Worm (Caenorhabditis elegans) whole organism, mixed stage, embryonic: ENCODE measurements around the gene xbx-9.

Experiments
- M03D4.4 ChIP-seq: sonication (generic microtip); optimal IDR thresholded peaks from 2 replicates; lab custom pipeline; 2017; ENCODE audit warnings: mild to moderate bottlenecking, missing genetic modification characterization, missing compliant biosample characterization
- bed-3 ChIP-seq: fragments of 200-800 bp; sonication (Bioruptor generic); optimal IDR thresholded peaks from 3 replicates; lab custom pipeline; 2018; ENCODE audit warnings: mild to moderate bottlenecking, missing genetic modification characterization, moderate library complexity, missing compliant biosample characterization
- ces-1 ChIP-seq: fragments of 150-350 bp; optimal IDR thresholded peaks from 2 replicates; lab custom pipeline; 2014; ENCODE audit warnings: missing biosample characterization, missing genetic modification reagents, missing genetic modification characterization
- drap-1 ChIP-seq: fragments of 200-800 bp; sonication (Bioruptor generic); optimal IDR thresholded peaks from 3 replicates; lab custom pipeline; 2018; ENCODE audit warnings: mild to moderate bottlenecking, missing genetic modification characterization, missing compliant biosample characterization
- elt-1 ChIP-seq: sonication (generic microtip); optimal IDR thresholded peaks from 2 replicates; lab custom pipeline; 2017; ENCODE audit warnings: missing genetic modification characterization, mild to moderate bottlenecking, missing compliant biosample characterization, antibody characterized with exemption, moderate library complexity, borderline replicate concordance; ENCODE audit not compliant: insufficient read depth
- flh-1 ChIP-seq: fragments of 200-800 bp; sonication (Bioruptor generic); optimal IDR thresholded peaks from 2 replicates; lab custom pipeline; 2018; ENCODE audit warnings: mild to moderate bottlenecking, missing genetic modification characterization, moderate library complexity, missing compliant biosample characterization
- ham-2 ChIP-seq: fragments of 200-800 bp; sonication (Bioruptor generic); optimal IDR thresholded peaks from 2 replicates; lab custom pipeline; 2018; ENCODE audit warnings: mild to moderate bottlenecking, missing genetic modification characterization, missing compliant biosample characterization
- lin-13 ChIP-seq: fragments of 150-350 bp; optimal IDR thresholded peaks from 2 replicates; lab custom pipeline; 2014; ENCODE audit warnings: missing biosample characterization, missing genetic modification characterization
- lin-32 ChIP-seq: fragments of 200-800 bp; sonication (Bioruptor generic); optimal IDR thresholded peaks from 2 replicates; lab custom pipeline; 2018; ENCODE audit warnings: mild to moderate bottlenecking, missing genetic modification characterization, missing compliant biosample characterization
- mab-5 ChIP-seq: fragments of 150-350 bp; optimal IDR thresholded peaks from 2 replicates; lab custom pipeline; 2014; ENCODE audit warnings: missing biosample characterization, missing genetic modification characterization
- nhr-2 ChIP-seq: fragments of 150-350 bp; optimal IDR thresholded peaks from 2 replicates; lab custom pipeline; 2014; ENCODE audit warnings: missing biosample characterization, missing genetic modification characterization
- pha-4 ChIP-seq: fragments of 150-350 bp; optimal IDR thresholded peaks from 2 replicates; lab custom pipeline; 2018; ENCODE audit warnings: missing biosample characterization, missing genetic modification reagents, missing genetic modification characterization
- sem-2 ChIP-seq: fragments of 200-800 bp; sonication (Bioruptor generic); optimal IDR thresholded peaks from 2 replicates; lab custom pipeline; 2018; ENCODE audit warnings: mild to moderate bottlenecking, missing genetic modification characterization, missing compliant biosample characterization
- snpc-4 ChIP-seq: fragments of 150-350 bp; optimal IDR thresholded peaks from 2 replicates; lab custom pipeline; 2014; ENCODE audit warnings: missing biosample characterization, missing genetic modification characterization
- unc-39 ChIP-seq: fragments of 150-350 bp; optimal IDR thresholded peaks from 2 replicates; lab custom pipeline; 2014; ENCODE audit warnings: missing biosample characterization, missing genetic modification characterization
- unc-62 ChIP-seq: fragments of 150-350 bp; optimal IDR thresholded peaks from 2 replicates; lab custom pipeline; 2014; ENCODE audit warnings: missing biosample characterization, missing genetic modification reagents, missing genetic modification characterization
- zip-8 ChIP-seq: fragments of 150-350 bp; optimal IDR thresholded peaks from 2 replicates; lab custom pipeline; 2014; ENCODE audit warnings: missing biosample characterization, missing genetic modification characterization
- ztf-11 ChIP-seq: fragments of 150-350 bp; optimal IDR thresholded peaks from 2 replicates; lab custom pipeline; 2014; ENCODE audit warnings: missing biosample characterization, missing genetic modification characterization

xbx-9 gene

ce11 chrV:12780248-12780647 is 46.2 kb downstream of the xbx-9 start (continued):
- TF ChIP-seq ces-1 (GFP tag; lab: Kevin White, UChicago) (no peak), ham-2 (GFP tag; lab: Kevin White, UChicago) (peak; percentile 78), mab-5 (no peak), ztf-11 (tag; lab: Kevin White, UChicago) (peak; percentile 59), bed-3 (GFP tag; lab: Kevin White, UChicago) (peak; percentile 86)

- TF ChIP-seq M03D4.4 (tag; lab: Kevin White, UChicago) (no peak), zip-8 (no peak), unc-62 (no peak), lin-13 (tag; lab: Kevin White, UChicago) (no peak), lin-32 (GFP tag; lab: Kevin White, UChicago) (no peak), snpc-4 (tag; lab: Kevin White, UChicago) (no peak), flh-1 (GFP tag; lab: Kevin White, UChicago) (no peak), unc-39 (tag; lab: Kevin White, UChicago) (no peak), sem-2 (GFP tag; lab: Kevin White, UChicago) (no peak), elt-1 (tag; lab: Kevin White, UChicago) (no peak), pha-4 (tag; lab: Kevin White, UChicago) (no peak), drap-1 (GFP tag; lab: Kevin White, UChicago) (no peak), nhr-2 (tag; lab: Kevin White, UChicago) (no peak)
These were observed 50.9 kb downstream of the xbx-9 start, which contains the start of gene sre-20 for ce11 chrV:12784861-12785260. TSS of gene sre-20 (minus strand) at chrV:12784961.
